Worm (Caenorhabditis elegans): ENCODE measurements around the gene clec-141.

The clec-141 gene

DNA sequence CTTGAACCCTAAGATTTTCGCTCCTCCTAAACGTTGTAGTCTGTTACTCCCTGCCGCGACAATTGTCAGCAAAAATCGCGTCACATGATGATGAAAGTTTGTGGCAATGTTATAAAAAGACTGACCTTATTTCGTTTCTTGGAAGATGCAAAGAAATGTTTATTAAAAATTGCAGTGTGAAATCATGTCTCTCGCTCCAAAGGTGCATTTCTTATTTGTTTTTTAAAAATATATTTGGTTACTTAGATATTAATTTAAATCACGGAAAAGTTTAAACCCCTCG is 29.3 kb downstream of the clec-141 start:
- TF ChIP-seq nfya-1 (tag; optimal IDR thresholded peaks at IDR 0.05) (no peak), ceh-22 (tag; optimal IDR thresholded peaks at IDR 0.05) (no peak), ztf-16 (tag; optimal IDR thresholded peaks at IDR 0.05) (no peak), fkh-10 (GFP tag; optimal IDR thresholded peaks at IDR 0.05) (no peak), pqm-1 (tag; optimal IDR thresholded peaks at IDR 0.05) (no peak), che-1 (tag; optimal IDR thresholded peaks at IDR 0.05) (no peak), sdc-2 (tag; optimal IDR thresholded peaks at IDR 0.05) (no peak), K09A11.1 (tag; optimal IDR thresholded peaks at IDR 0.05; ENCODE audit: insufficient read depth) (no peak), sox-2 (GFP tag; IDR thresholded peaks at IDR 0.05) (no peak), hlh-13 (GFP tag; optimal IDR thresholded peaks at IDR 0.05) (no peak), ttx-3 (tag; optimal IDR thresholded peaks at IDR 0.05) (no peak), ahr-1 (tag; optimal IDR thresholded peaks at IDR 0.05) (no peak)

DNA sequence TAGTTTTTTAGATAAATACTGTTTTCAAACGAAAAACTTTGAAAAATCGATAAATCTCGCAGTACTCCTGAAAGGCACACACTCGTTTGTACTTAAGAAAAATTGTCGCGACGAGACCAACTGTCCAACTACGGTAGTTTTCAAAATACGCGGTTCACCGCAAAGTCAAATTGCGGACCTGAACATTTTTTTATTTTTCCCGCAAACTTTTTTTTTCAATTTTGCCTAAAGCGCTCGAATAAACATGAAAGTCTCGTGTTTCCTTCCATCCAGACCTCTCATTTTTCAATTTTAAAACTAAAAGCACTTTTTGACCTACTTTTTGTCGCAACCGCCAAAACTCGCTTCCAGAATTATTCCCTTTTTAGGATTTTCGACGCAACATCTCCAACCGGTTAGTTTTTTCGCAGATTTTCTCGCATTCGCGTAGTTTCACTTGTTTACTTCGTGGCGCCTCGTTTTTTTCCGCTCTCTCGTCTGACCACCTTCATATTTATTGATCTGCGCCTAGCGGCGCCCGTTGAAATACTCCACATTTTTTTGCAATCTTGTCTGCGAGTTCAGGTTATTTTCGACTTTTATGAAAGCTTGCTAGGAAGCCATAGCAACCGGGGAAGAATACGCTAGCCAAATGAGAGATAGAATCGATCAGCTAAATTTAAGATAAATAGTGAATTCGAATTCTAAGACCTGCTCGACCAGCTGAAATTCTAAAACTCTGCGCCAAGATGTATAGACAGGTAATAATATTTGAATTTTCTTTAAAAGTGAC is 29.8 kb downstream of the clec-141 start, which contains the start of gene prdx-2:
TSS of gene prdx-2 (plus strand) at position 729 of the 772 bp plus-strand sequence.
- TF ChIP-seq unc-55 (GFP tag; optimal IDR thresholded peaks at IDR 0.05) (no peak), elt-4 (tag; optimal IDR thresholded peaks at IDR 0.05) (no peak), elt-2 (tag; optimal IDR thresholded peaks at IDR 0.05) (no peak), pat-9 (tag; optimal IDR thresholded peaks at IDR 0.05) (no peak), zip-5 (tag; optimal IDR thresholded peaks at IDR 0.05) (no peak), ceh-14 (tag; optimal IDR thresholded peaks at IDR 0.05) (no peak), madf-2 (tag; optimal IDR thresholded peaks at IDR 0.05) (no peak), dve-1 (tag; optimal IDR thresholded peaks at IDR 0.05) (no peak)

DNA sequence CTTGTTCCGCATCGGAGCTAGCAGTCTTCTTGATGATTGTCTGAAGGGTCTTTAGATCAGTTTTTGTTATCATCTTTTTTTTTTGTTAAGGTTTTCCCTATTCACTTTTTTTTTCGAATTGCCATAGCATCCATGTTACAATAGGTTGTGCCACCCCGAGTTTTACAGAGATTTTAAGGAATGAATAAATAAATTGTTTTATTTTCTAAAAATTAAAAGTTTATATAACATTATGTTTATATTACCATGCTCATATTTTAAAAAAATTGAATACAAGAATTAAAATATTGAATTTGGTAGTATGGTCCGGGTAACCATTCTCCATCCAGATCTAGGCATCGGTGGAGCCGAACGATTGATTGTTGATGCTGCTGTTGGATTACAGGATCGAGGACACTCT is 32.5 kb downstream of the clec-141 start, which contains the start of gene algn-2:
TSS of gene algn-2 (plus strand) at position 301 of the 400 bp plus-strand sequence.
- TF ChIP-seq ceh-22 (tag; optimal IDR thresholded peaks at IDR 0.05) (no peak), ceh-18 (tag; optimal IDR thresholded peaks at IDR 0.05) (no peak), ahr-1 (tag; optimal IDR thresholded peaks at IDR 0.05) (no peak), pros-1 (tag; optimal IDR thresholded peaks at IDR 0.05) (no peak), unc-3 (GFP tag; conservative IDR thresholded peaks at IDR 0.05) (no peak), unc-3 (tag; optimal IDR thresholded peaks at IDR 0.05) (no peak), rnt-1 (tag; optimal IDR thresholded peaks at IDR 0.05) (no peak), ceh-34 (tag; optimal IDR thresholded peaks at IDR 0.05) (no peak), T23F11.4 (GFP tag; optimal IDR thresholded peaks at IDR 0.05) (no peak), unc-86 (tag; optimal IDR thresholded peaks at IDR 0.05) (no peak), nhr-232 (tag; optimal IDR thresholded peaks at IDR 0.05) (no peak), K02D7.2 (tag; optimal IDR thresholded peaks at IDR 0.05) (no peak), ceh-19 (GFP tag; optimal IDR thresholded peaks at IDR 0.05) (no peak), npax-4 (tag; optimal IDR thresholded peaks at IDR 0.05) (no peak), ztf-16 (tag; optimal IDR thresholded peaks at IDR 0.05) (no peak), K09A11.1 (tag; optimal IDR thresholded peaks at IDR 0.05; ENCODE audit: insufficient read depth) (no peak)

DNA sequence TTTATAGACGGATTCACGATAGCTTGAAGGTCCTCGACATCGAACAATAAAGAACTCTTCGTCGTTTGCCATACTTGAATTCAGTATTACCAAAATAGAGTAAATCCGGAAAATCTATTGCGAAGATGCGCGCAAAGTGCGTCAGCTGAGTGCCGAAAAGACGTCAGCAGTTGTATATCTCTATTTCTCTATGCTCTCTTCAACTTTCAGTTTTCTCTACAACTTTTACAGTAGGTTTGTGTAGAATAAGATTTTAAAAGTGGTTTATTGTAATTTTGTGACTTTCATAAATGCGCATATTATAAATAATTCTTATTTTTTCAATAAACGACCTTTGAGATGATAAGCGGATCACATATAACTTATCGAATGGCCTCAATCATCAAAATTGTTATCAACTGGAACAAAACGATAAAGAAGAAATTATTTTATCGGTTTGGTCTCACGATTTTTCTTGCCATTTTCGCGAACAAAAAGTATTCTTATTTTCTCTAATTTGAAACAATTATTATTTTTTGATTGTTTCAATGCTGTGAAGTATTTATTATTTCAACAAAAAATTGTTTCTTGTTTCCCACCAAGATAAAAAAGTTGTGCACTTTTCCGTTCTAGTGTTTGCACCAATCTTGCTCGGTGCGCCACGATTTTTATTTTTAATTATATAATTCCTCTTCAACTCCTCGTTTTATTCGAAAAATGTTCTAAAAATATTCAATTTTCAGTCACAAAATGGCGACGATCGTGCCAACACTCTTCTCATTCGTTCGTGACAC is 34.0 kb downstream of the clec-141 start, which contains the start of the genes agt-2 and F09E5.3:
TSS of gene agt-2 (minus strand) at position 553 of the 773 bp plus-strand sequence.
TSS of gene F09E5.3 (plus strand) at position 723 of the 773 bp plus-strand sequence.
- TF ChIP-seq ceh-31 (tag; optimal IDR thresholded peaks at IDR 0.05) (peak; percentile 42), che-1 (tag; optimal IDR thresholded peaks at IDR 0.05) (no peak), F13H6.1 (tag; optimal IDR thresholded peaks at IDR 0.05) (no peak), Y22D7AL.16 (tag; optimal IDR thresholded peaks at IDR 0.05) (peak; percentile 1), elt-2 (tag; optimal IDR thresholded peaks at IDR 0.05) (peak; percentile 97), dve-1 (tag; optimal IDR thresholded peaks at IDR 0.05) (peak; percentile 68), hlh-30 (tag; optimal IDR thresholded peaks at IDR 0.05; ENCODE audit: insufficient read depth) (peak; percentile 42), hlh-6 (tag; optimal IDR thresholded peaks at IDR 0.05) (no peak), ceh-34 (tag; optimal IDR thresholded peaks at IDR 0.05) (peak; percentile 57), zip-5 (tag; optimal IDR thresholded peaks at IDR 0.05) (no peak), ceh-48 (tag; optimal IDR thresholded peaks at IDR 0.05) (peak; percentile 40), unc-42 (tag; optimal IDR thresholded peaks at IDR 0.05) (peak; percentile 65), madf-2 (tag; optimal IDR thresholded peaks at IDR 0.05) (peak; percentile 39), ceh-2 (tag; optimal IDR thresholded peaks at IDR 0.05) (peak; percentile 7), ets-4 (tag; optimal IDR thresholded peaks at IDR 0.05) (peak; percentile 47), unc-55 (GFP tag; optimal IDR thresholded peaks at IDR 0.05) (peak; percentile 8), eyg-1 (tag; optimal IDR thresholded peaks at IDR 0.05) (no peak), ama-1 (optimal IDR thresholded peaks at IDR 0.05) (no peak), fax-1 (tag; optimal IDR thresholded peaks at IDR 0.05) (no peak), ceh-18 (tag; optimal IDR thresholded peaks at IDR 0.05) (peak; percentile 56), ceh-30 (tag; optimal IDR thresholded peaks at IDR 0.05) (peak; percentile 92), pat-9 (tag; optimal IDR thresholded peaks at IDR 0.05) (no peak)
